Worm (Caenorhabditis elegans) whole organism, young adult: ENCODE data around the gene C08E3.15.
A peak's percentile ranks its signal among the peaks of the same experiment; 100 is the strongest.
"Not testable (repeated sequence)": the region's sequence is repeated elsewhere in the genome, so short reads cannot be mapped to it uniquely, and the experiment has no call there.

Experiments
- F33H1.4 ChIP-seq: fragments of 200-800 bp; sonication (Bioruptor generic); IDR thresholded peaks from 2 replicates; pipeline ENCODE4 v1.3.6; 2022; ENCODE audit warnings: missing genetic modification reagents, missing genetic modification characterization, missing compliant biosample characterization
- F55B11.4 ChIP-seq: sonication (generic microtip); optimal IDR thresholded peaks from 2 replicates; lab custom pipeline; 2016; ENCODE audit warnings: missing compliant biosample characterization, missing genetic modification characterization, borderline replicate concordance; ENCODE audit not compliant: insufficient read depth
- F57C9.4 ChIP-seq: sonication (generic microtip); optimal IDR thresholded peaks from 2 replicates; lab custom pipeline; 2017; ENCODE audit warnings: mild to moderate bottlenecking, missing genetic modification characterization, missing compliant biosample characterization
- T26A5.8 ChIP-seq: sonication (generic microtip); optimal IDR thresholded peaks from 2 replicates; lab custom pipeline; 2016; ENCODE audit warnings: missing genetic modification characterization, missing compliant biosample characterization
- Y53F4B.3 ChIP-seq: fragments of 200-800 bp; sonication (Bioruptor generic); IDR thresholded peaks from 2 replicates; pipeline ENCODE4 v1.3.6; 2022; ENCODE audit warnings: missing genetic modification reagents, missing genetic modification characterization, missing compliant biosample characterization
- ZK185.1 ChIP-seq: sonication (generic microtip); optimal IDR thresholded peaks from 2 replicates; lab custom pipeline; 2016; ENCODE audit warnings: mild to moderate bottlenecking, missing genetic modification characterization, missing compliant biosample characterization; ENCODE audit not compliant: poor library complexity, severe bottlenecking
- aptf-3 ChIP-seq: fragments of 200-800 bp; sonication (Bioruptor generic); IDR thresholded peaks from 2 replicates; pipeline ENCODE4 v1.3.6; 2022; ENCODE audit warnings: missing genetic modification characterization, missing compliant biosample characterization
- attf-5 ChIP-seq: fragments of 200-800 bp; sonication (Bioruptor generic); optimal IDR thresholded peaks from 2 replicates; lab custom pipeline; 2018; ENCODE audit warnings: mild to moderate bottlenecking, missing genetic modification characterization, missing compliant biosample characterization
- bed-2 ChIP-seq: fragments of 200-800 bp; sonication (Bioruptor generic); IDR thresholded peaks from 2 replicates; pipeline ENCODE4 v1.3.6; 2022; ENCODE audit warnings: missing genetic modification reagents, missing genetic modification characterization, missing compliant biosample characterization
- ccch-3 ChIP-seq: fragments of 200-800 bp; sonication (Bioruptor generic); optimal IDR thresholded peaks from 2 replicates; lab custom pipeline; 2018; ENCODE audit warnings: mild to moderate bottlenecking, missing genetic modification characterization, missing compliant biosample characterization
- cebp-2 ChIP-seq: fragments of 200-800 bp; sonication (Bioruptor generic); IDR thresholded peaks from 2 replicates; pipeline ENCODE4 v1.3.6; 2022; ENCODE audit warnings: missing genetic modification characterization, missing compliant biosample characterization
- ceh-100 ChIP-seq: fragments of 200-800 bp; sonication (Bioruptor generic); IDR thresholded peaks from 2 replicates; pipeline ENCODE4 v1.3.6; 2022; ENCODE audit warnings: missing genetic modification reagents, missing genetic modification characterization, missing compliant biosample characterization
- egl-44 ChIP-seq: fragments of 200-800 bp; sonication (Bioruptor generic); IDR thresholded peaks from 2 replicates; pipeline ENCODE4 v1.3.6; 2022; ENCODE audit warnings: missing genetic modification reagents, missing genetic modification characterization, missing compliant biosample characterization
- gei-17 ChIP-seq: fragments of 200-800 bp; sonication (Bioruptor generic); optimal IDR thresholded peaks from 2 replicates; lab custom pipeline; 2018; ENCODE audit warnings: mild to moderate bottlenecking, missing genetic modification characterization, missing compliant biosample characterization
- him-1 ChIP-seq: sonication (generic microtip); optimal IDR thresholded peaks from 2 replicates; lab custom pipeline; 2016; ENCODE audit warnings: missing genotype, missing genetic modification reagents, missing genetic modification characterization, missing compliant biosample characterization
- hlh-12 ChIP-seq: sonication (generic microtip); optimal IDR thresholded peaks from 2 replicates; lab custom pipeline; 2016; ENCODE audit warnings: missing genetic modification characterization, missing compliant biosample characterization
- mcd-1 ChIP-seq: fragments of 200-800 bp; sonication (Bioruptor generic); IDR thresholded peaks from 2 replicates; pipeline ENCODE4 v1.3.6; 2022; ENCODE audit warnings: missing genetic modification reagents, missing genetic modification characterization, missing compliant biosample characterization
- nhr-120 ChIP-seq: fragments of 200-800 bp; sonication (Bioruptor generic); IDR thresholded peaks from 2 replicates; pipeline ENCODE4 v1.3.6; 2022; ENCODE audit warnings: missing genetic modification characterization, missing compliant biosample characterization
- nhr-80 ChIP-seq: sonication (generic microtip); optimal IDR thresholded peaks from 2 replicates; lab custom pipeline; 2016; ENCODE audit warnings: missing genetic modification characterization, missing compliant biosample characterization
- pbrm-1 ChIP-seq: fragments of 200-800 bp; sonication (Bioruptor generic); IDR thresholded peaks from 2 replicates; pipeline ENCODE4 v1.3.6; 2022; ENCODE audit warnings: missing genetic modification reagents, missing genetic modification characterization, missing compliant biosample characterization
- repo-1 ChIP-seq: sonication (generic microtip); optimal IDR thresholded peaks from 2 replicates; lab custom pipeline; 2017; ENCODE audit warnings: mild to moderate bottlenecking, missing genetic modification characterization, missing compliant biosample characterization
- rpc-1 ChIP-seq, 2 experiments: fragments of 150-350 bp in 1 of 2; sonication (generic microtip) in 1 of 2; optimal IDR thresholded peaks; 2 replicates each; lab custom pipeline; 2014 to 2018; ENCODE audit warnings: missing biosample characterization in 1 of 2, missing genetic modification characterization in 1 of 2, missing genetic modification reagents in 1 of 2, missing genotype in 1 of 2
- snpc-1.3 ChIP-seq: sonication (generic microtip); optimal IDR thresholded peaks from 2 replicates; lab custom pipeline; 2017; ENCODE audit warnings: missing genetic modification characterization, mild to moderate bottlenecking, missing compliant biosample characterization, antibody characterized with exemption, moderate library complexity, missing genotype, missing genetic modification reagents; ENCODE audit not compliant: insufficient read depth
- zfh-2 ChIP-seq: fragments of 200-800 bp; sonication (Bioruptor generic); conservative IDR thresholded peaks from 2 replicates; pipeline ENCODE4 v1.3.6; 2022; ENCODE audit warnings: missing genetic modification reagents, missing genetic modification characterization, missing compliant biosample characterization
- ztf-25 ChIP-seq: fragments of 200-800 bp; sonication (Bioruptor generic); IDR thresholded peaks from 2 replicates; pipeline ENCODE4 v1.3.6; 2022; ENCODE audit warnings: missing genetic modification reagents, missing genetic modification characterization, missing compliant biosample characterization
- ztf-26 ChIP-seq: sonication (generic microtip); optimal IDR thresholded peaks from 2 replicates; lab custom pipeline; 2017; ENCODE audit warnings: missing genetic modification characterization, missing compliant biosample characterization
- ztf-28 ChIP-seq: fragments of 200-800 bp; sonication (Bioruptor generic); IDR thresholded peaks from 2 replicates; pipeline ENCODE4 v1.3.6; 2022; ENCODE audit warnings: missing genetic modification reagents, missing genetic modification characterization, missing compliant biosample characterization
- ztf-3 ChIP-seq: fragments of 200-800 bp; sonication (Bioruptor generic); optimal IDR thresholded peaks from 2 replicates; lab custom pipeline; 2018; ENCODE audit warnings: mild to moderate bottlenecking, missing genetic modification characterization, missing compliant biosample characterization

Gene C08E3.15

DNA sequence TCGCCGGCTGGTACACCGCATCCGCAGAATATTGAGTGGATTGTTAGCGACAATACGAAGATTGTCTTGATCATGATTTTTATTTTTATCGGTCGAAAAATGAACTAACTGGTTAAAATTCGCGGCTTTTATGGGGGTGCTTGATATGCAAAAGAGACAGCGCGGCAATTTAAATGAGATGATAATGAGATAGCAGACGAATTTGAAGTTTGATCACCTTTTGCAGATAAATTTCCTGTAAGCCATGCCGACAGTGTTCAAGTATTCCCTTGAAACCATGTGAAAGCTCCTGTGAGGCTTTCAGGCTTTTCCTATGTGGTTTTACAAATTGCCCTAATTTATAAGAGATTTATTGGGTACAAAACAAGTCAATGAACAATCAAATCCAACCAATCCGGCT is 18.5 kb upstream of the C08E3.15 start, which contains the start of gene ZC204.17:
ZC204.17 (minus strand) TSS at position 101 of the 400 bp plus-strand sequence.
- TF ChIP-seq T26A5.8 (tag; lab: Kevin White, UChicago) (no peak), F55B11.4 (tag; lab: Kevin White, UChicago) (no peak), ztf-25 (GFP tag; lab: Robert Waterston, UW) (no peak), gei-17 (no peak), snpc-1.3 (tag; lab: Kevin White, UChicago) (no peak), ceh-100 (no peak), ztf-26 (tag; lab: Kevin White, UChicago) (no peak), F33H1.4 (GFP tag; lab: Robert Waterston, UW) (no peak), ccch-3 (GFP tag; lab: Kevin White, UChicago) (no peak)

DNA sequence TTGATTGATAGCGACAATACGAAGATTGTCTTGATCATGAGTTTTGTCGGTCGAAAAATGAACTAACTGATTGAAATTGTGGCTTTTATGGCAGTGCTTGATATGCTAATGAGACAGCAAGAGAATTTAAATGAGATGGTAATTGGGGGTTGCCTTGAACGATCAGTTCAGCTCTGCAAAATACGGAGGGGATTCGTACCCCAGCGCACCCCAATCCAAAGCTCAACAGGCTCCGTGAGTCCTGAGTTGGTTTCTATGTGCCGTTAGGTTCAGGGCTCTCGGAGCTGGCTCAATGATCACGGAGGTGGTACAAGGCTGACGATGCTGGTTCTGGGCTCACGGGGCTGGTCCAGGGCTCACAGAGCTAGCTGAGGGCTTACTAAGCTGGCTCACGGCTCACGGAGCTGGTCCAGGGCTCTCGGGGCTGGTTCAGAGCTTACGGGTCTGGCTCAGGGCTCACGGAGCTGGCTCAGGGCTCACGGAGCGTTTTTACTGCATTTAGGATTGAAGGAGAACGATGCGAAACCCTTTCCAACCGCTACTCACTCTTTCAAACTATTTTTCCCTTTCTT is 17.2 kb upstream of the C08E3.15 start, which contains the start of gene ZC204.6:
ZC204.6 (minus strand) TSS at position 51 of the 572 bp plus-strand sequence.
- TF ChIP-seq bed-2 (GFP tag; lab: Robert Waterston, UW): no peak
- peak; percentile 84 for TF ChIP-seq zfh-2 (GFP tag; lab: Robert Waterston, UW)

DNA sequence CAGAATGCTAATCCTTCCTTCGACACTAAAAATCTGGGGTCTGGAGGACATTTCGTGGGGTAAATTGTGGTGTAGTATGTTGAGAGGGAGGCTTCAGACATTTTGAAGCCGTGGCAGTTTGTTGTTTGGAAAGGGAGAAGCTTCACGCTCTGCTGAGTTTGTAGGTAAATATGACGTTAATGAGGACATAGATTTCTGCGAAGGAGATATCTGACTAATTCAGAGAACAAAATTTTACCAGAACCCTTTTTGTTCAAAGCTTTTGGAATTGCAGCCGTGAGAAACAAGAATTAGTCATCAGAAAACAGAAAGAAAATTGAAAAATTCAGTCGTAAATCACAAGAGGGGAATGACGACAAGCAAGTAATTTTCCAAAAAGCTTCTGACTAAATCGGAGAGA is 12.8 kb upstream of the C08E3.15 start, which contains the start of gene srh-72:
srh-72 (minus strand) TSS at position 101 of the 400 bp plus-strand sequence.
- no peak for TF ChIP-seq rpc-1 (optimal IDR thresholded peaks at IDR 0.05; lab: Kevin White, UChicago)
- no peak for TF ChIP-seq rpc-1 (tag; optimal IDR thresholded peaks at IDR 0.05; lab: Kevin White, UChicago)

DNA sequence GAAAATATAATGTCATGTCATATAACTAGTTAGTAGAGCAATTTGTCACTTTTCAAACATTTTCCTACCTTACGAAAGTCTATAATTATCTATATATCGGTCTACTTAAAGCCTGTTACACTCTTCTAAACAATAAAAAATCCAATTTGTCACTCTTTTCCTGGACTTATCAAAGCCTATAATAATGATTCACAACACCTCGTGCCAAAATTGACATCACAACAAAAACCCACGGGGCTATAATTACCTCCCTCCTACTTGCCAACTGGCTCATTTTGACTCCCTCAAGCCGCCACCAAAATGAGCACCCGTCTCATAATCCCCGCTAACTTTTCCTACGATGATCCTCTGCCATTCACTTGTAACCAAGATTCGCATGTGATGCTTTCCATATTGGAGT is 8.7 kb upstream of the C08E3.15 start, which contains the start of gene srg-20:
srg-20 (plus strand) TSS at position 301 of the 400 bp plus-strand sequence.
- TF ChIP-seq ztf-28 (GFP tag; lab: Robert Waterston, UW); F57C9.4 (tag; lab: Kevin White, UChicago); him-1 (tag; lab: Kevin White, UChicago): not testable (repeated sequence)
- TF ChIP-seq, all 124 proteins: peak for 0; not testable (repeated sequence) for 124

DNA sequence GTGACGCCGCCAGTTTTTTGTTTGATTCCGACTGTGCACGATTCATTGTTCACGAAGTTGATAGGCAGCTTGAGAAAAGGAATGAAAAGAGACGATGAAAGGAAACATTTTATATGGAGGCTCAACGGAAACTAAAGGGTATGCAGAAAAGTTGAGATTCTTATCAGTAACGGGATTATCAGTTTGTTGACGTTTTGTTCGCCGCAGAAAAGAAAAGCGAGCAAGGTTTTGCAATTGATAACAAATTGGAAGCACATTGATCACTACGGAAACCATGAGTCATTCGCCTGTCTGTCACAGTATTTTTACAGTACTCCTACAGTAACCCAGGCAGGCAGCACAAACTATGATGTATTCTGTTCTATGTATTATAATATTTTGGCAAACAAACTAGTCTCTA is 8.3 kb upstream of the C08E3.15 start:
- TF ChIP-seq nhr-80 (tag; lab: Kevin White, UChicago) (peak; percentile 9), nhr-120 (GFP tag; lab: Robert Waterston, UW) (no peak)

DNA sequence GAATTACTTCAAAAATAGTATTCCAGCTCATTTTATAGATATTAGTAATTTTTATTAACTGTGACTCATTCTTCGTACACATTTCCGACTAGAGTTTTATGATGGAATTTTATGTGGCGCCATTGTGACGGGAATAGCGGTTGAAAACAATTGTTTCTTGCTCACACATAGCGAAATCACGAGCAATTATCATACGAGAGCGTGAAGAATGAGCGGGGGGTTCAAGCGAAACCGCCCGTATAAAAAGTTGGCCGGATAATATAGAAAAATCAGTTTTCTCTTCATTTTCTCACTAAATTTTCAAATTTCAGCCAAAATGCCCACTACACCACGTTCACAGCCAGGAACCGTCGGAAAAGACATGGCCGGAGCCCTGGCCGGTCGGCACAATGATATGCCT is 5.8 kb upstream of the C08E3.15 start, which contains the start of gene C08E3.1:
C08E3.1 (plus strand) TSS at position 301 of the 400 bp plus-strand sequence.
- TF ChIP-seq cebp-2 (GFP tag; lab: Robert Waterston, UW); ztf-3 (GFP tag; lab: Kevin White, UChicago); pbrm-1: not testable (repeated sequence)

DNA sequence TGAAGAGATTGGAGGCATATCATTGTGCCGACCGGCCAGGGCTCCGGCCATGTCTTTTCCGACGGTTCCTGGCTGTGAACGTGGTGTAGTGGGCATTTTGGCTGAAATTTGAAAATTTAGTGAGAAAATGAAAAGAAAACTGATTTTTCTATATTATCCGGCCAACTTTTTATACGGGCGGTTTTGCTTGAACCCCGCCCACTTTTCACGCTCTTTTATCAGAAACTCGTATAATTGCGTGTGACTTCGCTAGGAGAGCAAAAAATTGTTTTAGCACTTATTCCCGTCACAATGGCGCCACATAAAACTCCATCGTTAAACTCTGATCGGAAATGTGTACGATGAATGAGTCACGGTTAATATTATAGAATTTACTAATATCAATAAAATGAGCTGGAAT is 4.5 kb upstream of the C08E3.15 start, which contains the start of gene C08E3.13:
C08E3.13 (minus strand) TSS at position 101 of the 400 bp plus-strand sequence.
- TF ChIP-seq ZK185.1; mcd-1 (GFP tag; lab: Robert Waterston, UW); aptf-3 (GFP tag; lab: Robert Waterston, UW): not testable (repeated sequence)

DNA sequence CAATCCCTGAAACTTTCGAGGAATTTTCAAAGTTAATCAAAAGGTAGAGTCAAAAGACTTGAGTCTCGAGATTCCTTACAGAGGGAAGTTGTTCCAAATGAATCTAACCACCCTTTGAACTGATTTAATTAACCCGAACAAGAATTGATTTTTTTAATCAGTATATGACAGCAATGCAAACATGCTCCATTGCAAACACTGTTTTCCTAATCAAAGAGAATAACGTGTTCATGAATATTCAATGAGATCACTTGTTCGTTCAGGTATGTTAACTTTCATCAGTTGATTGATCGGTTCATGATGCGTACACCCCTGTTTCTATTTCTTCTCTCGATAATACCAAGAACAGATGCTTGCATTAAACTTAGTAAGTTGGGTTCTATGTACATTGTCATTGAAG is 2.0 kb downstream of the C08E3.15 start, which contains the start of gene C08E3.14:
C08E3.14 (plus strand) TSS at position 301 of the 400 bp plus-strand sequence.
- TF ChIP-seq egl-44 (GFP tag; lab: Robert Waterston, UW) (no peak), Y53F4B.3 (GFP tag; lab: Robert Waterston, UW) (no peak), repo-1 (tag; lab: Kevin White, UChicago) (no peak), hlh-12 (no peak), attf-5 (GFP tag; lab: Kevin White, UChicago) (no peak), T26A5.8 (tag; lab: Kevin White, UChicago) (no peak)
